Worm (Caenorhabditis elegans) whole organism, late embryonic: ENCODE results near the gene Y60A9A.1.

ENCODE experiments used
- ceh-14 ChIP-seq: sonication (generic microtip); optimal IDR thresholded peaks from 2 replicates; lab custom pipeline; 2016; ENCODE audit warnings: missing genotype, missing genetic modification characterization, missing compliant biosample characterization
- elt-2 ChIP-seq: sonication (generic microtip); optimal IDR thresholded peaks from 2 replicates; lab custom pipeline; 2016; ENCODE audit warnings: missing genetic modification reagents, missing genetic modification characterization, missing compliant biosample characterization
- unc-42 ChIP-seq: sonication (generic microtip); optimal IDR thresholded peaks from 2 replicates; lab custom pipeline; 2016; ENCODE audit warnings: missing genotype, missing genetic modification characterization, missing compliant biosample characterization
- unc-86 ChIP-seq: sonication (generic microtip); optimal IDR thresholded peaks from 2 replicates; lab custom pipeline; 2016; ENCODE audit warnings: missing genetic modification characterization, missing compliant biosample characterization

DNA sequence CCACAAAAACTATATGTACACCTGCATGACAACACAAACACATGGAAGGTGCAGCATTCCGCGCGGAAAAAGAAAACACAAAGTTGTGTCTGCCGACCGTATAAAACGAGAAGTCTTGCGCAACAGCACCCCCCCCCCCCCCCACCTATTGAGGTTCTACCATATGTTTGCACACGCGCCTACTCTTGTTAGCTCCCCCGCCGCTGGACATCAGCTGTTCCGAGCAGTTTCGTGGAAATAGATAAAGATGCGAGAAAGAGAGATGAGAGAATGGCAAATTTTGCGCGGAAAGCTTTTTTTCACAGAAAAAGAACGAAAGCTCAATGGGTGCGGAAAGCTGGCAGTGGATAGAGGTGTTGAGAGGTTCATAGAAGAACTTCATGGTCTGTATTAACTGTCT lies 41.4 kb downstream of the Y60A9A.1 start:
- TF ChIP-seq ceh-14 (tag; lab: Kevin White, UChicago) (no peak), unc-86 (tag; lab: Kevin White, UChicago) (no peak), elt-2 (no peak), unc-42 (tag; lab: Kevin White, UChicago) (no peak)
